Fruit fly (Drosophila melanogaster) whole organism, embryonic: ENCODE results near the gene CG9518.

Experiments used
- Ada2b ChIP-seq: fragments of 200-800 bp; sonication (Bioruptor generic); IDR thresholded peaks from 2 replicates; pipeline ENCODE4 v1.3.6; 2022; ENCODE audit warnings: missing biosample characterization, missing genetic modification characterization
- BEAF-32 ChIP-seq: fragments of 200-800 bp; sonication (Bioruptor generic); optimal IDR thresholded peaks from 3 replicates; lab custom pipeline; 2017; ENCODE audit warnings: missing biosample characterization, missing genetic modification characterization, mild to moderate bottlenecking, moderate library complexity, missing genetic modification reagents
- CG12219 ChIP-seq: fragments of 200-800 bp; sonication (Bioruptor generic); optimal IDR thresholded peaks from 3 replicates; lab custom pipeline; 2018; ENCODE audit warnings: missing biosample characterization, mild to moderate bottlenecking, missing genetic modification characterization
- CG12659 ChIP-seq: fragments of 200-800 bp; sonication (Bioruptor generic); optimal IDR thresholded peaks from 3 replicates; lab custom pipeline; 2017; ENCODE audit warnings: mild to moderate bottlenecking, missing biosample characterization, missing genetic modification reagents, missing genetic modification characterization
- CG14860 ChIP-seq: fragments of 200-800 bp; sonication (Bioruptor generic); IDR thresholded peaks from 3 replicates; pipeline ENCODE4 v1.3.6; 2022; ENCODE audit warnings: missing biosample characterization, missing genetic modification characterization; ENCODE audit not compliant: partially characterized antibody
- CG15269 ChIP-seq: fragments of 200-800 bp; sonication (Bioruptor generic); optimal IDR thresholded peaks from 2 replicates; lab custom pipeline; 2018; ENCODE audit warnings: missing biosample characterization, mild to moderate bottlenecking, missing genetic modification characterization, moderate library complexity
- CG17359 ChIP-seq: fragments of 200-800 bp; sonication (Bioruptor generic); optimal IDR thresholded peaks from 3 replicates; lab custom pipeline; 2018; ENCODE audit warnings: missing biosample characterization, mild to moderate bottlenecking, missing genetic modification characterization, moderate library complexity
- CG17829 ChIP-seq: fragments of 200-800 bp; optimal IDR thresholded peaks from 2 replicates; lab custom pipeline; 2019; ENCODE audit warnings: missing biosample characterization, mild to moderate bottlenecking, missing genetic modification characterization, moderate library complexity
- CG2120 ChIP-seq: fragments of 200-800 bp; sonication (Bioruptor generic); optimal IDR thresholded peaks from 3 replicates; lab custom pipeline; 2016; ENCODE audit warnings: missing biosample characterization, missing genetic modification characterization
- CG2129 ChIP-seq: fragments of 200-800 bp; sonication (Bioruptor generic); IDR thresholded peaks from 2 replicates; pipeline ENCODE4 v1.3.6; 2022; ENCODE audit warnings: missing biosample characterization, missing genetic modification characterization; ENCODE audit not compliant: partially characterized antibody
- CG2199 ChIP-seq: fragments of 200-800 bp; sonication (Bioruptor generic); IDR thresholded peaks from 3 replicates; pipeline ENCODE4 v1.3.6; 2022; ENCODE audit warnings: missing biosample characterization, missing genetic modification characterization
- CG31441 ChIP-seq: fragments of 200-800 bp; sonication (Bioruptor generic); IDR thresholded peaks from 2 replicates; pipeline ENCODE4 v1.3.6; 2022; ENCODE audit warnings: missing biosample characterization, missing genetic modification characterization
- CG3163 ChIP-seq: fragments of 200-800 bp; sonication (Bioruptor generic); optimal IDR thresholded peaks from 3 replicates; lab custom pipeline; 2016; ENCODE audit warnings: missing biosample characterization, missing genetic modification characterization
- CG3847 ChIP-seq: fragments of 200-800 bp; sonication (Bioruptor generic); IDR thresholded peaks from 2 replicates; pipeline ENCODE4 v1.3.6; 2022; ENCODE audit warnings: missing biosample characterization, missing genetic modification characterization
- CG4360 ChIP-seq: fragments of 200-800 bp; sonication (Bioruptor generic); IDR thresholded peaks from 2 replicates; pipeline ENCODE4 v1.3.6; 2022; ENCODE audit warnings: missing biosample characterization, missing genetic modification characterization
- CG7963 ChIP-seq: fragments of 200-800 bp; sonication (Bioruptor generic); IDR thresholded peaks from 3 replicates; pipeline ENCODE4 v1.3.6; 2022; ENCODE audit warnings: missing biosample characterization, missing genetic modification characterization; ENCODE audit not compliant: partially characterized antibody
- CoRest ChIP-seq: fragments of 200-800 bp; sonication (Bioruptor generic); optimal IDR thresholded peaks from 3 replicates; lab custom pipeline; 2018; ENCODE audit warnings: missing biosample characterization, mild to moderate bottlenecking, missing genetic modification characterization, moderate library complexity
- D19A ChIP-seq: fragments of 200-800 bp; optimal IDR thresholded peaks from 3 replicates; lab custom pipeline; 2019; ENCODE audit warnings: missing biosample characterization, mild to moderate bottlenecking, missing genetic modification characterization, moderate library complexity
- Dp ChIP-seq: fragments of 200-800 bp; sonication (Bioruptor generic); optimal IDR thresholded peaks from 2 replicates; lab custom pipeline; 2018; ENCODE audit warnings: missing biosample characterization, mild to moderate bottlenecking, missing genetic modification characterization, moderate library complexity
- Ets97D ChIP-seq: fragments of 200-800 bp; sonication (Bioruptor generic); optimal IDR thresholded peaks from 3 replicates; lab custom pipeline; 2016; ENCODE audit warnings: missing biosample characterization, missing genetic modification characterization
- Fer3 ChIP-seq: fragments of 200-800 bp; sonication (Bioruptor generic); optimal IDR thresholded peaks from 2 replicates; lab custom pipeline; 2018; ENCODE audit warnings: missing biosample characterization, mild to moderate bottlenecking, missing genetic modification characterization, moderate library complexity
- H15 ChIP-seq: fragments of 200-800 bp; sonication (Bioruptor generic); IDR thresholded peaks from 3 replicates; pipeline ENCODE4 v1.3.6; 2022; ENCODE audit warnings: missing biosample characterization, missing genetic modification characterization
- HLHmδ ChIP-seq: fragments of 200-800 bp; sonication (Bioruptor generic); optimal IDR thresholded peaks from 2 replicates; lab custom pipeline; 2018; ENCODE audit warnings: missing biosample characterization, mild to moderate bottlenecking, missing genetic modification characterization, moderate library complexity
- HmgD ChIP-seq: fragments of 200-800 bp; sonication (Bioruptor generic); optimal IDR thresholded peaks from 3 replicates; lab custom pipeline; 2016; ENCODE audit warnings: missing biosample characterization, missing genetic modification characterization
- MESR4 ChIP-seq: fragments of 200-800 bp; sonication (Bioruptor generic); optimal IDR thresholded peaks from 2 replicates; lab custom pipeline; 2018; ENCODE audit warnings: missing biosample characterization, mild to moderate bottlenecking, missing genetic modification characterization, moderate library complexity
- MTF-1 ChIP-seq: fragments of 200-800 bp; sonication (Bioruptor generic); optimal IDR thresholded peaks from 2 replicates; lab custom pipeline; 2018; ENCODE audit warnings: missing biosample characterization, mild to moderate bottlenecking, missing genetic modification characterization, borderline replicate concordance
- NC2α ChIP-seq: fragments of 200-800 bp; sonication (Bioruptor generic); optimal IDR thresholded peaks from 2 replicates; lab custom pipeline; 2016; ENCODE audit warnings: missing biosample characterization, missing genetic modification characterization
- Rfx ChIP-seq: fragments of 200-800 bp; sonication (Bioruptor generic); IDR thresholded peaks from 2 replicates; pipeline ENCODE4 v1.3.6; 2022; ENCODE audit warnings: missing biosample characterization, missing genetic modification characterization
- ase ChIP-seq: fragments of 200-800 bp; sonication (Bioruptor generic); IDR thresholded peaks from 3 replicates; pipeline ENCODE4 v1.3.6; 2022; ENCODE audit warnings: missing biosample characterization, missing genetic modification characterization
- bsh ChIP-seq, 2 experiments: fragments of 200-800 bp; sonication (Bioruptor generic); optimal IDR thresholded peaks; 2 replicates each; lab custom pipeline; 2017 to 2018; ENCODE audit warnings: mild to moderate bottlenecking in 2 of 2, missing biosample characterization in 2 of 2, missing genetic modification characterization in 2 of 2, moderate library complexity in 1 of 2
- chif ChIP-seq, 2 experiments: fragments of 200-800 bp; sonication (Bioruptor generic); optimal IDR thresholded peaks; 3 replicates each; lab custom pipeline; 2016; ENCODE audit warnings: missing biosample characterization in 2 of 2, missing genetic modification characterization in 2 of 2
- ci ChIP-seq: fragments of 200-800 bp; sonication (Bioruptor generic); IDR thresholded peaks from 3 replicates; pipeline ENCODE4 v1.3.6; 2022; ENCODE audit warnings: missing biosample characterization, missing genetic modification characterization
- crp ChIP-seq, 2 experiments: fragments of 200-800 bp; sonication (Bioruptor generic); optimal IDR thresholded peaks; 2 replicates in 1 of 2; 3 replicates in 1 of 2; lab custom pipeline; 2017; ENCODE audit warnings: missing biosample characterization in 2 of 2, missing genetic modification characterization in 2 of 2, mild to moderate bottlenecking in 1 of 2, moderate library complexity in 1 of 2
- mam ChIP-seq: fragments of 200-800 bp; sonication (Bioruptor generic); optimal IDR thresholded peaks from 3 replicates; lab custom pipeline; 2016; ENCODE audit warnings: missing biosample characterization, missing genetic modification characterization
- mld ChIP-seq: fragments of 200-800 bp; sonication (Bioruptor generic); IDR thresholded peaks from 3 replicates; pipeline ENCODE4 v1.3.6; 2022; ENCODE audit warnings: missing biosample characterization, missing genetic modification characterization; ENCODE audit not compliant: partially characterized antibody
- nerfin-1 ChIP-seq: fragments of 200-800 bp; sonication (Bioruptor generic); optimal IDR thresholded peaks from 3 replicates; lab custom pipeline; 2019; ENCODE audit warnings: missing biosample characterization, mild to moderate bottlenecking, missing genetic modification characterization, moderate library complexity
- org-1 ChIP-seq: fragments of 200-800 bp; sonication (Bioruptor generic); optimal IDR thresholded peaks from 2 replicates; lab custom pipeline; 2017; ENCODE audit warnings: missing biosample characterization, missing genetic modification characterization
- pb ChIP-seq: fragments of 200-800 bp; sonication (Bioruptor generic); optimal IDR thresholded peaks from 3 replicates; lab custom pipeline; 2016; ENCODE audit warnings: missing biosample characterization, missing genetic modification characterization
- peb ChIP-seq: fragments of 200-800 bp; sonication (Bioruptor generic); IDR thresholded peaks from 2 replicates; pipeline ENCODE4 v1.3.6; 2022; ENCODE audit warnings: missing biosample characterization, missing genetic modification characterization
- row ChIP-seq: fragments of 200-800 bp; sonication (Bioruptor generic); IDR thresholded peaks from 3 replicates; pipeline ENCODE4 v1.3.6; 2022; ENCODE audit warnings: missing biosample characterization, missing genetic modification characterization
- sens ChIP-seq: fragments of 200-800 bp; sonication (Bioruptor generic); peaks from one replicate; lab custom pipeline; 2016; ENCODE audit warnings: missing biosample characterization, missing genetic modification characterization
- sna ChIP-seq: fragments of 200-800 bp; sonication (Bioruptor generic); IDR thresholded peaks from 2 replicates; pipeline ENCODE4 v1.3.6; 2022; ENCODE audit warnings: missing biosample characterization, missing genetic modification characterization; ENCODE audit not compliant: partially characterized antibody
- sug ChIP-seq: fragments of 200-800 bp; optimal IDR thresholded peaks from 2 replicates; lab custom pipeline; 2019; ENCODE audit warnings: missing biosample characterization, mild to moderate bottlenecking, missing genetic modification characterization, moderate library complexity
- zen2 ChIP-seq: fragments of 200-800 bp; sonication (Bioruptor generic); IDR thresholded peaks from 3 replicates; pipeline ENCODE4 v1.3.6; 2022; ENCODE audit warnings: missing biosample characterization, missing genetic modification characterization; ENCODE audit not compliant: partially characterized antibody

CG9518 gene

DNA sequence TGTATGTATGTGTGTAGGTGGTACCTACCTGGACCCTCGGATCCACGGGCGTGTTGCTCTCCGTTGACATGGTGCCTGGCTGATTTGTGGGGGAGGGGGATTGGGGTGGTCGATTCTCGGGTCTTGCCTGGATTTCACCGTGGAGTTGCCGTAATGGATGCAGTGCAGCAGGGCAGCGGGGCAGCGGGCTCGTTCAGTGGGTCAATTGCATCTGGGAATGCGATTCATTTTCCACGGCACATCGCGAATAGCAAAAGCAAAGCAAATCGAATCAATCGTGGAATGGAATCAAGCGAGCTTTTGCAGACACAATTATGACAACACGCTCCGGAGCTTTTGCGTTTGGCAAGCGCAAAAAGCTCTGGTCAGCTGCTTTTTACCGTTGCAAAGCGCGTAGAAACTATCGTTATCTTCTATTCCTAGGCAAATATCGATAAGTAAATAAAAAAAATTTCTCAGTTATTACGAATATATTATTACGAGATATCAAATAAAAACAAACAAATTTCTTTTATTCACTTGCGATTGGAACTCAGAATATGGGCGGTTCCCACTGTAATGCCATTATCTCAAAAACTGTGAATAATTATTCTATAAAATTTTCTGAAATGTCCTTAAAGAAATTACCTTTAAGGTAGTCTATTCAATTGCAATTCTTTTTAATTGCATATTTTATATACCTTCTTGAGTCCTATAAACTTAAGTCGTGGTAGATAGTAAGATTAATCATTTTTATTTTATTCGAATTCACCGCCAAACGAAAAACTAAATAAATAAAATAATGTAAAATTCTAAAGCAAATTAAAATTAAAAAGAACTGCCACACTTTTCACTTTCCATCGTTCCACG is 39.0 kb downstream of the CG9518 start, which contains the start of gene CG14408 (continued):
- TF ChIP-seq CG15269 (tag; lab: Kevin White, UChicago) (peak; percentile 6), MTF-1 (GFP tag; lab: Kevin White, UChicago) (no peak), Dp (GFP tag; lab: Kevin White, UChicago) (peak; percentile 39), sna (GFP tag; lab: Robert Waterston, UW) (peak; percentile 54), CoRest (tag; lab: Kevin White, UChicago) (peak; percentile 12), crp (GFP tag; optimal IDR thresholded peaks at IDR 0.05; lab: Kevin White, UChicago) (peak in 1 of 2 experiments; percentile 75), CG31441 (0 out of 2 replicates have a peak, but pooled peaks have one; percentile 46), NC2α (no peak), CG2199 (GFP tag; lab: Robert Waterston, UW) (no peak), CG17359 (peak; percentile 2), CG3163 (no peak)

DNA sequence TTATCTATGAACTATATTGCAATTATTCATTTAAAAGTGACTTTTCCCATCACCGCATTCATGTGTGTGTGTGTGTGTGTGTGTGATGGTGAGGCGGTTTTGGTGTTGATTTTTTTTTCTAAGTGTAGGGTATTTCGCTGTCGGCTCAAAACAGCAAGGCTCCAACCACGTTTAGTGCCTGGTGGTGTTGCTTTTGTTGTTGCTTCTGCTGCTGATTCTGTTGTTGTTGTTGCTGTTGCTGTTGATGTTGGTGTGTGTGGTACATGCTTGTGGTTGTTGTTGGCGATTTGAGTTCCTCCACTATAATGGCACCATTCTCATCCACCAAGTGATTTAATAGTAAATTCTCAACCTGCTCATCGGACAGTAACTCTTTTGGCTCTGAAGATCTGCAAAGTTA is 43.3 kb downstream of the CG9518 start:
- TF ChIP-seq D19A: peak; percentile 19
- peak; percentile 88 for TF ChIP-seq CG4360 (GFP tag; lab: Robert Waterston, UW)
- TF ChIP-seq ase (GFP tag; lab: Robert Waterston, UW): no peak
- no peak for TF ChIP-seq Ada2b (GFP tag; lab: Robert Waterston, UW)
- no peak for TF ChIP-seq H15 (GFP tag; lab: Robert Waterston, UW)
- TF ChIP-seq org-1 (GFP tag; lab: Kevin White, UChicago): no peak
- TF ChIP-seq sens (GFP tag; lab: Kevin White, UChicago): peak; percentile 22
- TF ChIP-seq row (GFP tag; lab: Robert Waterston, UW): 0 out of 3 replicates have a peak, but pooled peaks have one; percentile 17
- TF ChIP-seq, all 482 proteins: peak for 4

DNA sequence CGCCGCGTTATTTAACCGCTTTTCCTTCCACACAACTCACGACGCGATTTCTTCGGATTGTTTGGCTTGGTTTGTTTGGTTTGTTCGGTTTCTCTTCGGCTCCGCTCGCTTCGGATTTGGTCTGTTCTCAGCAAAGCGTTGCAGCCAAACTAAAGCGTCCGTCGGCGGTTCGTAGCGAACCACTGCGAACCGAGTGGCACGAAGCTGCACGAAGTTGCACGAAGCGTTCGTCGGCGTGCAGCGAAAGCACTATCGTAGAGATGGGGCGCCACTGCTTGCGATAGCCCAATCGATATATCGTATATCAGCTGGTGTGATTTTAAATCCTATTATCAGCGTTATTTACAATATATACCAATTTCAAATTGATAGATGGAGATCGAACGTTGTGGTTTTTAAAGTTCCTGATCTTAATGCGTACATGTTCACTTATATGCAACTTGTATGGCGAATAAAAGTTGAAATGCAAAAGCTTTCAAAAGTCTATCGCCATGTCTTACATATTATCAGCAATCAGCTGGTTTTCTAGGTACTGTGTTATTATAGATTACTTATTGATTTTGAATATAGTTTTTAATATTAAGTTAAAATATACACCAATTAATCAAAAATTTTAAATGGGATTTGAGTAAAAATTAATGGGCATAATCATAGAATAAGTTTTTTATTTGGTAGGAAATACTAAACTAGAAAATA is 44.9 kb downstream of the CG9518 start, which contains the start of gene rut:
Gene rut, minus strand, starts transcription at position 152 of the 696 bp plus-strand sequence.
- TF ChIP-seq BEAF-32 (GFP tag; lab: Kevin White, UChicago) (peak; percentile 88), CG3847 (GFP tag; lab: Robert Waterston, UW) (peak; percentile 27; the same call in 1 of the 2 replicates), CG17829 (tag; lab: Kevin White, UChicago) (peak; percentile 3), mam (peak; percentile 27), Ada2b (GFP tag; lab: Robert Waterston, UW) (no peak), CG12659 (peak; percentile 56), CG12219 (GFP tag; lab: Kevin White, UChicago) (no peak), HmgD (peak; percentile 3), nerfin-1 (tag; lab: Kevin White, UChicago) (no peak), ci (GFP tag; lab: Robert Waterston, UW) (peak; percentile 75; the same call in 2 of the 3 replicates), MESR4 (GFP tag; lab: Kevin White, UChicago) (peak; percentile 4), CG2129 (GFP tag; lab: Robert Waterston, UW) (peak; percentile 65), chif (GFP tag; optimal IDR thresholded peaks at IDR 0.05; lab: Kevin White, UChicago) (no peak), Rfx (GFP tag; lab: Robert Waterston, UW) (peak; percentile 69), CG7963 (GFP tag; lab: Robert Waterston, UW) (peak; percentile 86), bsh (GFP tag; optimal IDR thresholded peaks at IDR 0.05; lab: Kevin White, UChicago) (peak in 1 of 2 experiments; percentile 27), pb (GFP tag; lab: Kevin White, UChicago) (no peak), CG2120 (peak; percentile 32), zen2 (GFP tag; lab: Robert Waterston, UW) (peak; percentile 87), Ets97D (GFP tag; lab: Kevin White, UChicago) (peak; percentile 35), Fer3 (tag; lab: Kevin White, UChicago) (no peak), peb (GFP tag; lab: Robert Waterston, UW) (no peak), CG14860 (GFP tag; lab: Robert Waterston, UW) (peak; percentile 94), sug (peak; percentile 13), mld (peak; percentile 93), HLHmδ (GFP tag; lab: Kevin White, UChicago) (peak; percentile 51)
